Worm (Caenorhabditis elegans) whole organism, early embryonic: Measurements from ENCODE around the gene catp-6.

ENCODE experiments used
- B0310.2 ChIP-seq: sonication (generic microtip); optimal IDR thresholded peaks from 2 replicates; lab custom pipeline; 2016; ENCODE audit warnings: mild to moderate bottlenecking, missing genetic modification characterization, missing compliant biosample characterization
- ama-1 ChIP-seq: fragments of 150-350 bp; optimal IDR thresholded peaks from 2 replicates; lab custom pipeline; 2014
- ceh-13 ChIP-seq: fragments of 200-800 bp; sonication (Bioruptor generic); optimal IDR thresholded peaks from 2 replicates; lab custom pipeline; 2018; ENCODE audit warnings: mild to moderate bottlenecking, missing genetic modification characterization, missing compliant biosample characterization
- ceh-36 ChIP-seq: sonication (generic microtip); optimal IDR thresholded peaks from 2 replicates; lab custom pipeline; 2016; ENCODE audit warnings: missing genetic modification characterization, inconsistent platforms, missing compliant biosample characterization
- ets-7 ChIP-seq: sonication (generic microtip); optimal IDR thresholded peaks from 2 replicates; lab custom pipeline; 2016; ENCODE audit warnings: missing genotype, missing genetic modification characterization, missing compliant biosample characterization
- flt-1 ChIP-seq: fragments of 200-800 bp; sonication (Bioruptor generic); IDR thresholded peaks from 2 replicates; pipeline ENCODE4 v1.3.6; 2022; ENCODE audit warnings: missing genetic modification characterization, missing compliant biosample characterization
- hmg-4 ChIP-seq: fragments of 200-800 bp; sonication (Bioruptor generic); optimal IDR thresholded peaks from 2 replicates; lab custom pipeline; 2018; ENCODE audit warnings: mild to moderate bottlenecking, missing genetic modification characterization, missing compliant biosample characterization
- hnd-1 ChIP-seq: sonication (generic microtip); optimal IDR thresholded peaks from 2 replicates; lab custom pipeline; 2016; ENCODE audit warnings: missing genetic modification characterization, missing compliant biosample characterization
- scrt-1 ChIP-seq: fragments of 200-800 bp; sonication (Bioruptor generic); IDR thresholded peaks from 2 replicates; pipeline ENCODE4 v1.3.6; 2022; ENCODE audit warnings: missing genetic modification characterization, missing compliant biosample characterization
- tbx-37 ChIP-seq: fragments of 200-800 bp; sonication (Bioruptor generic); conservative IDR thresholded peaks from 2 replicates; pipeline ENCODE4 v1.3.6; 2022; ENCODE audit warnings: missing genetic modification reagents, missing genetic modification characterization, missing compliant biosample characterization

DNA sequence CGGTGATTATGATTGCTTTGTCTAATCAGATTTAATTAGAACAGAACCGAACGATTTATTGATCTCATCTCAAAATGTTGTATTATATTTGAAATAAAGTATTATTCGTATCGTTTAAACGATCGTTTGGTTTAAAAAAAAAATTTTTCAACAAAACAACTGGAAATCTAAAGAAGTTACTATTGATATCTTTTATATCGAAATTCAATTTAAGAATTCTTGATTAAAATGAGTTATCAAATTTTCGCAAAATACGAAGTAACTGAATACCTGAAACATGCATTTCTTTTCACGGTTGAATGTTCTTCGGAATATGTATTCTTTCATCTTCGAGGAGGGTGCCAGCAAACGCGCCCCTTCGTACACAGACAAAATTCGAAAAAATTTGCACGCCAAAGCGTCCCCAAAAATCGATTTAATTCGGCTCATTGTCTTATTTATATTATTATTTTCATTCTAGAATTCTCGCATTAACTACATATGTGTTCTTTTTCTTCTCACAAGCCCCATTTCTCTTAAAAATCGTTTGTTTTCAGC, 33.6 kb upstream of the catp-6 start, which contains the start of gene npp-1:
- TF ChIP-seq hmg-4 (GFP tag; lab: Kevin White, UChicago): no peak
- TF ChIP-seq B0310.2 (tag; lab: Kevin White, UChicago): no peak
- no peak for TF ChIP-seq ceh-36 (tag; lab: Kevin White, UChicago)
- no peak for TF ChIP-seq ama-1 (lab: Kevin White, UChicago)
- TF ChIP-seq ceh-13 (GFP tag; lab: Kevin White, UChicago): no peak
- no peak for TF ChIP-seq flt-1 (GFP tag; lab: Robert Waterston, UW)
- no peak for TF ChIP-seq ets-7
- no peak for TF ChIP-seq scrt-1 (GFP tag; lab: Robert Waterston, UW)
- no peak for TF ChIP-seq hnd-1 (tag; lab: Kevin White, UChicago)
- no peak for TF ChIP-seq tbx-37 (GFP tag; lab: Robert Waterston, UW)
